Fruit fly (Drosophila melanogaster): Measurements from ENCODE around the gene CG11593.

DNA sequence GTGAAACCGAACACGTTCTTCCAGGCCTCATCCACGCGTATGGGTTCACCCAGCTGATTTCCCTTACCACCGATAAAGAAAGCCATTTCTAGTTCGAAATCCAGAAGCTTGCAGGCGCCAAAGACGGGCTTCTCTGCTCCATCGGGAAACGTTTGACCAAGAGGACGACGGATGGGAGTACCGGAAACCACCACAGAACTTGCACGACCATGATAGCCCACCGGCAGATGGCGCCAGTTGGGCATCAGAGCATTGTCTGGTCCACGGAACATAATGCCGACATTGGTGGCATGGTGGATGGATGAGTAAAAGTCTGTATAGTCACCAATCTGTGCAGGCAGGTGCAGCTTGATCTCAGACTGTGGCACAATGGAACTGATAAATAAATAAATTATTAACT lies 32.4 kb upstream of the CG11593 start:
- TF ChIP-seq CG8478 (optimal IDR thresholded peaks at IDR 0.05) (no peak), CTCF (optimal IDR thresholded peaks at IDR 0.05) (peak; percentile 74 to 76)
